Worm (Caenorhabditis elegans): ENCODE measurements around the gene F56A11.4.

F56A11.4 gene

ce11 chrIV:554005-554404, 5.9 kb downstream of the F56A11.4 start:
- TF ChIP-seq elt-1 (tag; optimal IDR thresholded peaks at IDR 0.05; ENCODE audit: borderline replicate concordance, insufficient read depth) (peak; percentile 74), unc-39 (tag; optimal IDR thresholded peaks at IDR 0.05) (no peak), tbx-8 (GFP tag; optimal IDR thresholded peaks at IDR 0.05) (no peak), unc-62 (GFP tag; optimal IDR thresholded peaks at IDR 0.05) (peak; percentile 44), lsy-2 (tag; optimal IDR thresholded peaks at IDR 0.05) (no peak), cnd-1 (tag; optimal IDR thresholded peaks at IDR 0.05) (no peak), nhr-2 (tag; optimal IDR thresholded peaks at IDR 0.05) (peak; percentile 54)

- peak; percentile 39 for TF ChIP-seq M03D4.4 (tag; optimal IDR thresholded peaks at IDR 0.05)
- peak; percentile 30 for TF ChIP-seq sptf-1 (tag; optimal IDR thresholded peaks at IDR 0.05)
- TF ChIP-seq nhr-237 (tag; optimal IDR thresholded peaks at IDR 0.05), result no peak
- no peak for TF ChIP-seq mls-2 (tag; optimal IDR thresholded peaks at IDR 0.05)
- TF ChIP-seq unc-120 (tag; optimal IDR thresholded peaks at IDR 0.05; ENCODE audit: poor library complexity, severe bottlenecking), result peak; percentile 11
These were observed 10.7 kb downstream of the F56A11.4 start, which contains the start of gene efn-4 for ce11 chrIV:558735-559284. efn-4 (plus strand) TSS chrIV:559234.

- TF ChIP-seq lin-13 (tag; optimal IDR thresholded peaks at IDR 0.05), result no peak
- peak; percentile 66 for TF ChIP-seq nhr-2 (tag; optimal IDR thresholded peaks at IDR 0.05)
- TF ChIP-seq drap-1 (GFP tag; optimal IDR thresholded peaks at IDR 0.05), result no peak
- no peak for TF ChIP-seq ham-2 (GFP tag; optimal IDR thresholded peaks at IDR 0.05)
- TF ChIP-seq elt-3 (tag; optimal IDR thresholded peaks at IDR 0.05), result no peak
- no peak for TF ChIP-seq blmp-1 (tag; optimal IDR thresholded peaks at IDR 0.05)
- no peak for TF ChIP-seq unc-62 (GFP tag; optimal IDR thresholded peaks at IDR 0.05)
- TF ChIP-seq ces-1 (GFP tag; optimal IDR thresholded peaks at IDR 0.05), result peak; percentile 13
These were observed 12.2 kb downstream of the F56A11.4 start for ce11 chrIV:560314-560713.

ce11 chrIV:560780-561179, 12.7 kb downstream of the F56A11.4 start:
- TF ChIP-seq ces-1 (GFP tag; optimal IDR thresholded peaks at IDR 0.05) (no peak), sptf-1 (tag; optimal IDR thresholded peaks at IDR 0.05) (no peak), lin-32 (GFP tag; optimal IDR thresholded peaks at IDR 0.05) (no peak), drap-1 (GFP tag; optimal IDR thresholded peaks at IDR 0.05) (no peak), mep-1 (tag; optimal IDR thresholded peaks at IDR 0.05) (no peak), zip-8 (tag; optimal IDR thresholded peaks at IDR 0.05) (peak; percentile 91), ceh-83 (GFP tag; optimal IDR thresholded peaks at IDR 0.05) (peak; percentile 7), tbx-8 (GFP tag; optimal IDR thresholded peaks at IDR 0.05) (no peak)

- TF ChIP-seq ces-1 (GFP tag; optimal IDR thresholded peaks at IDR 0.05) (peak; percentile 97), ham-2 (GFP tag; optimal IDR thresholded peaks at IDR 0.05) (no peak)
These were observed 15.3 kb downstream of the F56A11.4 start for ce11 chrIV:563417-563816.

ce11 chrIV:564000-564399, 15.9 kb downstream of the F56A11.4 start:
- no peak for TF ChIP-seq ham-2 (GFP tag; optimal IDR thresholded peaks at IDR 0.05)
- no peak for TF ChIP-seq ceh-43 (GFP tag; optimal IDR thresholded peaks at IDR 0.05)
- TF ChIP-seq unc-120 (tag; optimal IDR thresholded peaks at IDR 0.05; ENCODE audit: poor library complexity, severe bottlenecking), result no peak
- no peak for TF ChIP-seq ceh-83 (GFP tag; optimal IDR thresholded peaks at IDR 0.05)
- no peak for TF ChIP-seq pha-4 (tag; optimal IDR thresholded peaks at IDR 0.05)
- no peak for TF ChIP-seq tbx-8 (GFP tag; optimal IDR thresholded peaks at IDR 0.05)

ce11 chrIV:570799-571300, 22.8 kb downstream of the F56A11.4 start, which contains the start of gene F56A11.5:
F56A11.5 (minus strand) TSS chrIV:570849.
- TF ChIP-seq mep-1 (tag; optimal IDR thresholded peaks at IDR 0.05), result no peak
- no peak for TF ChIP-seq snpc-4 (tag; optimal IDR thresholded peaks at IDR 0.05)
- TF ChIP-seq lsy-2 (tag; optimal IDR thresholded peaks at IDR 0.05), result no peak
- TF ChIP-seq ztf-11 (tag; optimal IDR thresholded peaks at IDR 0.05), result no peak
- TF ChIP-seq sptf-1 (tag; optimal IDR thresholded peaks at IDR 0.05), result no peak
- TF ChIP-seq ceh-83 (GFP tag; optimal IDR thresholded peaks at IDR 0.05), result no peak
- no peak for TF ChIP-seq unc-120 (tag; optimal IDR thresholded peaks at IDR 0.05; ENCODE audit: poor library complexity, severe bottlenecking)
- TF ChIP-seq cnd-1 (tag; optimal IDR thresholded peaks at IDR 0.05), result no peak
- no peak for TF ChIP-seq unc-62 (GFP tag; optimal IDR thresholded peaks at IDR 0.05)

All from whole organism, mixed stage, embryonic.